Worm (Caenorhabditis elegans): ENCODE data around the gene F26G1.10.

DNA sequence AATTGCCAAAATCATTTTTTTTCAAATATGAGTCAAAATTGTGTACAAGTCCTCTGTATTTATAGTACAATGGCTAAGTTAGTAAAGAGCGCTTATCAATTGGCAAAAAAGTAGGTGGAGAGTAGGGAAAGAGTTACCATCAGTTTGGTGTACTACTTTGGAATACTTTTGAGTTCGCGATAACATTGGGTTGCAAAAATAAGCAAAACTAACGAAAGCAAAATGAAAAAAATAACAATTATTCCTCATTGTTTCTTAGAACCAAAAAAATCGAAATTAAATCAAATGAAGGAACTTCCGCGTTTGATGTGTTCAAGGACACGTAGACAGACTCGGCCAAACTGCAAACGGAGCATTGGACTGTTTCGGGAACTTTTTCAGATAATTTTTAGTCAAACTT, 17.4 kb upstream of the F26G1.10 start, which contains the start of gene C27D9.2:
- TF ChIP-seq lsy-2 (tag; optimal IDR thresholded peaks at IDR 0.05), result no peak
- TF ChIP-seq nhr-76 (tag; optimal IDR thresholded peaks at IDR 0.05), result no peak
- no peak for TF ChIP-seq nhr-12 (tag; optimal IDR thresholded peaks at IDR 0.05)
- TF ChIP-seq pha-4 (tag; optimal IDR thresholded peaks at IDR 0.05), result no peak
- TF ChIP-seq nhr-237 (tag; optimal IDR thresholded peaks at IDR 0.05), result no peak
- no peak for TF ChIP-seq nhr-28 (tag; optimal IDR thresholded peaks at IDR 0.05)
- no peak for TF ChIP-seq sptf-1 (tag; optimal IDR thresholded peaks at IDR 0.05)
- TF ChIP-seq flh-1 (GFP tag; optimal IDR thresholded peaks at IDR 0.05), result no peak
- no peak for TF ChIP-seq unc-39 (tag; optimal IDR thresholded peaks at IDR 0.05)

All from whole organism, mixed stage, embryonic.